Fruit fly (Drosophila melanogaster): ENCODE data around the gene nAChRbeta2.
A peak's percentile ranks its signal among the peaks of the same experiment; 100 is the strongest.

The nAChRbeta2 gene

DNA sequence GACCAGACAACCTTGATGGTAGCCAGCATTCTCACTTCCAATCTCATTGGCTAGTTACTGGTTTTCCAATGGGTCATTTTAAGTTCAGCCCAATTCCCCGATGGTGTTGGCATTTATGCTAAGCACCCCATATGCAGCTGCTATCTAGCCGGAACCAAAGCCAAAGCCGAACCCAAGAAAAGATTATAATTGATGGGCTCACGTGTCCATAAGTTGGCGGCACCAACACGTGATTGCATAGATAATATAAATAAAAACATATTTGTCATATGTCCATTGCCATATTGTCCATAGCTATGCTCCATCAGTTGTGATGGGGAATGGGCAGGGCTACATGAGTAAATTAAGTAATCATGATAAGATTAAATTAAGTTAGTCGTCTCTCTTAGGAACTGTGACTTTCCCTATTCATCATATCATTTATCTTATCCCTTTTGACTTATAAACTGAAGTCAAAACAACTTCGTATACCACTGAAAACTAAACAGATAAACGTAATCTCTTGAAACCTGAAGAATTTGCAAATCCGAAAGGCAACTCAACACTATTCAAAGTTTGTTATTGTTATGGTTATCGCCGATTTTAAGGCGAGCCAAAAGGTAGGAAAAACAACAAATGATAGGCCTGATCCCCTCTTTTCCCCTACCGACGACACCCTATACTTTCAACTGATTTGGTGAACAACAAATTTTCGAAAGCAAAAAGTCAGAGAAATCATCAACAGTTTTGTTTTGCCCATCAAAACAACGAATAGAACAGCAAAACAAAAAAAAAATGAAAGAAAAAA is 48.3 kb upstream of the nAChRbeta2 start (continued):
- TF ChIP-seq H15 (GFP tag; IDR thresholded peaks at IDR 0.05) (no peak), CG3407 (GFP tag; optimal IDR thresholded peaks at IDR 0.05) (no peak), CG17568 (GFP tag; optimal IDR thresholded peaks at IDR 0.05) (no peak), CG12391 (tag; optimal IDR thresholded peaks at IDR 0.05) (no peak), wor (GFP tag; IDR thresholded peaks at IDR 0.05) (no peak), CG12236 (GFP tag; optimal IDR thresholded peaks at IDR 0.05) (no peak), CG12104 (GFP tag; optimal IDR thresholded peaks at IDR 0.05) (no peak), Spps (tag; optimal IDR thresholded peaks at IDR 0.05) (no peak), mirr (GFP tag; optimal IDR thresholded peaks at IDR 0.05) (peak; percentile 44), tx (GFP tag; optimal IDR thresholded peaks at IDR 0.05) (no peak), CG2678 (tag; optimal IDR thresholded peaks at IDR 0.05) (no peak), CG10565 (GFP tag; optimal IDR thresholded peaks at IDR 0.05) (no peak), CG17612 (GFP tag; IDR thresholded peaks at IDR 0.05) (no peak), rib (GFP tag; IDR thresholded peaks at IDR 0.05) (peak; percentile 62; the same call in 1 of the 2 replicates), mld (GFP tag; IDR thresholded peaks at IDR 0.05; ENCODE audit: partially characterized antibody) (peak; percentile 42; the same call in 1 of the 3 replicates), esg (GFP tag; conservative IDR thresholded peaks at IDR 0.05) (no peak), Med (GFP tag) (peak; percentile 33), Trl (optimal IDR thresholded peaks at IDR 0.05) (no peak), Trl (GFP tag; optimal IDR thresholded peaks at IDR 0.05) (no peak), chinmo (GFP tag; IDR thresholded peaks at IDR 0.05; ENCODE audit: partially characterized antibody) (no peak), fd96Cb (tag; optimal IDR thresholded peaks at IDR 0.05) (no peak), ttk (GFP tag; IDR thresholded peaks at IDR 0.05) (no peak), amos (GFP tag; IDR thresholded peaks at IDR 0.05; ENCODE audit: partially characterized antibody) (no peak), D19A (tag; optimal IDR thresholded peaks at IDR 0.05) (no peak), CG2199 (GFP tag; IDR thresholded peaks at IDR 0.05) (no peak), emc (GFP tag; optimal IDR thresholded peaks at IDR 0.05) (no peak)

DNA sequence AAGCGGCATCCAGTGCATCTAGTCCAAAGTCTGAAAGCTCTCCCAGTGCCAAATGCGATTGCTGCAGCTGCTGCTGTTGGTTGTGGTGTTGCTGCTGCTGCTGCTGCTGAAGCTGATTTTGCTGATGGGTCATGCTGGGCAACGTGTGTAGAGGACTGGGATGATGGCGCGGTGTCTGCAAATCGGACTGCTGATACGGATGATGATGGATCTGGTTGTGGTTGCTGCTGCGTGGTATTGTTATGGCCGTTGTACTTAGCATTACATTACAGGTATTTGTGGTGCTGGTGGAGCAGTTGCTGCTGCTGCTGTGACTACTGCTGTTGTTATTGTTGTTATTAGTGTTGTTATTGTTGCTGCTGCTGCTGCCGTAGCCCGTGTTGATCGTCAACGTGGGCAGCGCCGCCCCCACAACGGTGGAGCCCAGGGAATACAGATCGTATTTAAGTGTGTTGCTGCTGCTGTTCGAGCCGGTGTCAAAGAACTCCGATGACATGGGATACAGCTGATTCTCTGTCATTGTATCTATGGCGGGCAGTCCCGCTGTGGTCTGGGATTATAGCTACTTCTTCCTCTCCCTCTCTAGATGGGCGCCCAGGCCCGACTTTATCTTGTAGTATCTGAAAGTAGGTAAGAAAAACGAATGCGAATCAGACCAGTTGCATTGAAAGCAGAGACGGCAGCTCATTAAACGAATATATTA is 47.6 kb upstream of the nAChRbeta2 start:
- TF ChIP-seq fd102C (GFP tag; optimal IDR thresholded peaks at IDR 0.05) (no peak), CG14860 (GFP tag; IDR thresholded peaks at IDR 0.05; ENCODE audit: partially characterized antibody) (no peak), CG11093 (GFP tag; IDR thresholded peaks at IDR 0.05) (no peak), bigmax (GFP tag; optimal IDR thresholded peaks at IDR 0.05) (no peak), CG11504 (tag; optimal IDR thresholded peaks at IDR 0.05) (no peak), CG9437 (GFP tag; optimal IDR thresholded peaks at IDR 0.05) (no peak), CG1792 (GFP tag; optimal IDR thresholded peaks at IDR 0.05) (no peak), CG11247 (GFP tag; IDR thresholded peaks at IDR 0.05) (no peak), CG9932 (GFP tag; IDR thresholded peaks at IDR 0.05) (no peak), Atf-2 (GFP tag; optimal IDR thresholded peaks at IDR 0.05) (no peak), D19B (GFP tag; optimal IDR thresholded peaks at IDR 0.05) (no peak), CG15011 (GFP tag; optimal IDR thresholded peaks at IDR 0.05) (no peak), esg (GFP tag; conservative IDR thresholded peaks at IDR 0.05) (no peak), CG12155 (GFP tag; optimal IDR thresholded peaks at IDR 0.05) (no peak), usp (GFP tag; optimal IDR thresholded peaks at IDR 0.05) (no peak)
